Worm (Caenorhabditis elegans): ENCODE results near the gene T10B5.8.

- TF ChIP-seq ama-1 (optimal IDR thresholded peaks at IDR 0.05): no peak
- TF ChIP-seq ama-1 (GFP tag; optimal IDR thresholded peaks at IDR 0.05): no peak
- no peak for TF ChIP-seq T07F8.4 (tag; optimal IDR thresholded peaks at IDR 0.05)
- no peak for TF ChIP-seq C17E4.6 (GFP tag; IDR thresholded peaks at IDR 0.05)
- no peak for TF ChIP-seq tbx-9 (tag; optimal IDR thresholded peaks at IDR 0.05; ENCODE audit: borderline replicate concordance)
- no peak for TF ChIP-seq lin-40 (tag; optimal IDR thresholded peaks at IDR 0.05)
These were observed 48.2 kb downstream of the T10B5.8 start for ce11 chrV:1889996-1890395.

Data from whole organism, young adult.